Worm (Caenorhabditis elegans) whole organism, L2 larva: ENCODE measurements around the gene irld-66.

ENCODE experiments used
- C34F6.9 ChIP-seq: fragments of 150-350 bp; optimal IDR thresholded peaks from 2 replicates; lab custom pipeline; 2014; ENCODE audit warnings: missing biosample characterization, missing genetic modification characterization
- F13H6.1 ChIP-seq: sonication (generic microtip); optimal IDR thresholded peaks from 2 replicates; lab custom pipeline; 2016; ENCODE audit warnings: missing genetic modification characterization, missing compliant biosample characterization
- R02D3.7 ChIP-seq: fragments of 150-350 bp; optimal IDR thresholded peaks from 2 replicates; lab custom pipeline; 2014; ENCODE audit warnings: missing biosample characterization, missing genetic modification characterization
- Y55F3AM.14 ChIP-seq: fragments of 200-800 bp; sonication (Bioruptor generic); optimal IDR thresholded peaks from 2 replicates; lab custom pipeline; 2018; ENCODE audit warnings: mild to moderate bottlenecking, missing genetic modification characterization, missing compliant biosample characterization
- ZK546.5 ChIP-seq: sonication (generic microtip); optimal IDR thresholded peaks from 2 replicates; lab custom pipeline; 2017; ENCODE audit warnings: missing biosample characterization, missing genetic modification characterization
- alr-1 ChIP-seq: fragments of 150-350 bp; optimal IDR thresholded peaks from 2 replicates; lab custom pipeline; 2014; ENCODE audit warnings: missing biosample characterization, missing genetic modification characterization
- aly-2 ChIP-seq: fragments of 150-350 bp; optimal IDR thresholded peaks from 2 replicates; lab custom pipeline; 2014; ENCODE audit warnings: missing biosample characterization, missing genetic modification characterization
- ama-1 ChIP-seq: fragments of 150-350 bp; optimal IDR thresholded peaks from 2 replicates; lab custom pipeline; 2018; ENCODE audit warnings: inconsistent platforms
- blmp-1 ChIP-seq: sonication (generic microtip); optimal IDR thresholded peaks from 2 replicates; lab custom pipeline; 2017; ENCODE audit warnings: missing genetic modification characterization, mild to moderate bottlenecking, missing compliant biosample characterization, antibody characterized with exemption, moderate library complexity; ENCODE audit not compliant: insufficient read depth
- ceh-16 ChIP-seq: fragments of 150-350 bp; optimal IDR thresholded peaks from 2 replicates; lab custom pipeline; 2014; ENCODE audit warnings: missing biosample characterization, missing genetic modification characterization
- ceh-82 ChIP-seq: fragments of 150-350 bp; optimal IDR thresholded peaks from 2 replicates; lab custom pipeline; 2014; ENCODE audit warnings: missing biosample characterization, missing genetic modification characterization
- crh-2 ChIP-seq: sonication (generic microtip); optimal IDR thresholded peaks from 2 replicates; lab custom pipeline; 2017; ENCODE audit warnings: missing biosample characterization, missing genetic modification characterization
- dmd-4 ChIP-seq: sonication (generic microtip); optimal IDR thresholded peaks from 2 replicates; lab custom pipeline; 2017; ENCODE audit warnings: missing biosample characterization, missing genetic modification characterization
- egl-27 ChIP-seq: sonication (generic microtip); optimal IDR thresholded peaks from 3 replicates; lab custom pipeline; 2017; ENCODE audit warnings: missing biosample characterization, missing genetic modification reagents, missing genetic modification characterization
- elt-1 ChIP-seq: fragments of 150-350 bp; optimal IDR thresholded peaks from 2 replicates; lab custom pipeline; 2014; ENCODE audit warnings: missing biosample characterization, missing genetic modification characterization
- fos-1 ChIP-seq: fragments of 150-350 bp; optimal IDR thresholded peaks from 2 replicates; lab custom pipeline; 2014; ENCODE audit warnings: missing biosample characterization, missing genetic modification characterization
- gmeb-1 ChIP-seq: fragments of 150-350 bp; optimal IDR thresholded peaks from 2 replicates; lab custom pipeline; 2014; ENCODE audit warnings: missing biosample characterization, missing genetic modification characterization
- lin-11 ChIP-seq: fragments of 150-350 bp; sonication (generic microtip); optimal IDR thresholded peaks from 2 replicates; lab custom pipeline; 2014; ENCODE audit warnings: missing biosample characterization, missing genetic modification characterization, inconsistent platforms, mixed read lengths
- lin-13 ChIP-seq: fragments of 150-350 bp; optimal IDR thresholded peaks from 2 replicates; lab custom pipeline; 2014; ENCODE audit warnings: missing biosample characterization, missing genetic modification reagents, missing genetic modification characterization
- lin-39 ChIP-seq: fragments of 150-350 bp; optimal IDR thresholded peaks from 2 replicates; lab custom pipeline; 2014; ENCODE audit warnings: missing biosample characterization, missing genetic modification reagents, missing genetic modification characterization
- lsy-2 ChIP-seq, 2 experiments: fragments of 150-350 bp in 1 of 2; sonication (generic microtip) in 1 of 2; optimal IDR thresholded peaks; 2 replicates each; lab custom pipeline; 2014 to 2017; ENCODE audit warnings: missing biosample characterization in 2 of 2, missing genetic modification characterization in 2 of 2
- mab-5 ChIP-seq: fragments of 150-350 bp; optimal IDR thresholded peaks from 2 replicates; lab custom pipeline; 2014; ENCODE audit warnings: missing biosample characterization, missing genetic modification characterization
- mbf-1 ChIP-seq: sonication (generic microtip); optimal IDR thresholded peaks from 2 replicates; lab custom pipeline; 2017; ENCODE audit warnings: missing biosample characterization, missing genetic modification characterization
- mdl-1 ChIP-seq, 2 experiments: fragments of 150-350 bp in 1 of 2; sonication (generic microtip) in 1 of 2; optimal IDR thresholded peaks; 2 replicates each; lab custom pipeline; 2017; ENCODE audit warnings: missing biosample characterization in 2 of 2, missing genetic modification characterization in 2 of 2
- nhr-11 ChIP-seq: fragments of 150-350 bp; optimal IDR thresholded peaks from 2 replicates; lab custom pipeline; 2014; ENCODE audit warnings: missing biosample characterization, missing genetic modification characterization
- nhr-12 ChIP-seq: fragments of 150-350 bp; optimal IDR thresholded peaks from 2 replicates; lab custom pipeline; 2014; ENCODE audit warnings: missing biosample characterization, missing genetic modification characterization
- nhr-129 ChIP-seq: fragments of 150-350 bp; optimal IDR thresholded peaks from 2 replicates; lab custom pipeline; 2014; ENCODE audit warnings: missing biosample characterization, missing genetic modification characterization
- nhr-21 ChIP-seq: fragments of 150-350 bp; optimal IDR thresholded peaks from 2 replicates; lab custom pipeline; 2014; ENCODE audit warnings: missing biosample characterization, missing genetic modification characterization
- nhr-23 ChIP-seq: fragments of 150-350 bp; optimal IDR thresholded peaks from 2 replicates; lab custom pipeline; 2014; ENCODE audit warnings: missing biosample characterization, missing genetic modification reagents, missing genetic modification characterization
- nhr-237 ChIP-seq: fragments of 150-350 bp; optimal IDR thresholded peaks from 2 replicates; lab custom pipeline; 2014; ENCODE audit warnings: missing biosample characterization, missing genetic modification characterization
- nhr-25 ChIP-seq: fragments of 150-350 bp; sonication (generic microtip); optimal IDR thresholded peaks from 3 replicates; lab custom pipeline; 2014; ENCODE audit warnings: missing biosample characterization, missing genetic modification characterization
- nhr-6 ChIP-seq: fragments of 150-350 bp; optimal IDR thresholded peaks from 2 replicates; lab custom pipeline; 2014; ENCODE audit warnings: missing biosample characterization, missing genetic modification characterization
- nhr-77 ChIP-seq: fragments of 150-350 bp; optimal IDR thresholded peaks from 2 replicates; lab custom pipeline; 2014; ENCODE audit warnings: missing biosample characterization, missing genetic modification characterization
- peb-1 ChIP-seq: fragments of 150-350 bp; optimal IDR thresholded peaks from 2 replicates; lab custom pipeline; 2014; ENCODE audit warnings: missing biosample characterization, missing genetic modification characterization
- sma-3 ChIP-seq: sonication (generic microtip); optimal IDR thresholded peaks from 2 replicates; lab custom pipeline; 2016; ENCODE audit warnings: missing genetic modification reagents, missing genetic modification characterization, missing compliant biosample characterization
- sma-9 ChIP-seq, 2 experiments: fragments of 150-350 bp in 1 of 2; sonication (generic microtip) in 1 of 2; optimal IDR thresholded peaks; 2 replicates each; lab custom pipeline; 2014 to 2016; ENCODE audit warnings: missing genetic modification characterization in 2 of 2, mild to moderate bottlenecking in 1 of 2, missing biosample characterization in 1 of 2, missing compliant biosample characterization in 1 of 2, missing genetic modification reagents in 1 of 2, moderate library complexity in 1 of 2
- snpc-4 ChIP-seq: fragments of 150-350 bp; optimal IDR thresholded peaks from 2 replicates; lab custom pipeline; 2014; ENCODE audit warnings: missing biosample characterization, missing genetic modification characterization
- unc-39 ChIP-seq: fragments of 150-350 bp; optimal IDR thresholded peaks from 2 replicates; lab custom pipeline; 2014; ENCODE audit warnings: missing biosample characterization, missing genetic modification characterization
- unc-55 ChIP-seq: fragments of 150-350 bp; sonication (generic microtip); optimal IDR thresholded peaks from 3 replicates; lab custom pipeline; 2014; ENCODE audit warnings: missing biosample characterization, missing genetic modification reagents, missing genetic modification characterization
- unc-62 ChIP-seq: fragments of 150-350 bp; optimal IDR thresholded peaks from 2 replicates; lab custom pipeline; 2014; ENCODE audit warnings: missing biosample characterization, missing genetic modification reagents, missing genetic modification characterization
- zag-1 ChIP-seq: fragments of 150-350 bp; optimal IDR thresholded peaks from 2 replicates; lab custom pipeline; 2014; ENCODE audit warnings: missing biosample characterization, missing genetic modification characterization
- ztf-11 ChIP-seq: sonication (generic microtip); optimal IDR thresholded peaks from 2 replicates; lab custom pipeline; 2017; ENCODE audit warnings: missing biosample characterization, missing genetic modification characterization
- ztf-4 ChIP-seq: fragments of 150-350 bp; optimal IDR thresholded peaks from 2 replicates; lab custom pipeline; 2014; ENCODE audit warnings: missing biosample characterization, missing genetic modification characterization

irld-66 gene

DNA sequence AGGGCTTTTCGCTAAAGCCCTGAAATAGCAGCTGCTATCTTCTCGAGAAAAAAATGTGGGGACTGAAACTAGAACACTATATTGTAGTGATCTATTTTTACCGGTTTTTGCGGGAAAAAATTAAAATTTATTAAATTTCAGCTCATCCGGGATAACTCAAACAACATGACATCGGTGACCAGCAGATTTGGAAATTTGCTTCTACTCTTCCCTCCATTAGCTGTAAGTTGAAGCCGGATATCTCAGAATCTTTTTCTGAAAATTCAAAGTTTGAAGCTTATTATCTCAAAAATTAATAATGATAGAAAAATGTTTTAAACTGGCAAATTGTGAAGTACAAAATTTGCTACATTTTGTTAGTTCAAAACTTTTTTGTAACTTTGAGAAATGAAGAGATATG is 43.7 kb upstream of the irld-66 start:
- TF ChIP-seq peb-1 (tag; lab: Kevin White, UChicago) (no peak), nhr-21 (tag; lab: Kevin White, UChicago) (no peak), gmeb-1 (tag; lab: Kevin White, UChicago) (no peak), aly-2 (tag; lab: Kevin White, UChicago) (no peak), nhr-11 (tag; lab: Kevin White, UChicago) (no peak), R02D3.7 (tag; lab: Kevin White, UChicago) (no peak), lin-11 (tag; lab: Kevin White, UChicago) (no peak), unc-55 (GFP tag; lab: Kevin White, UChicago) (no peak), ceh-82 (tag; lab: Kevin White, UChicago) (no peak), ama-1 (lab: Kevin White, UChicago) (no peak), lin-39 (tag; lab: Kevin White, UChicago) (no peak)

DNA sequence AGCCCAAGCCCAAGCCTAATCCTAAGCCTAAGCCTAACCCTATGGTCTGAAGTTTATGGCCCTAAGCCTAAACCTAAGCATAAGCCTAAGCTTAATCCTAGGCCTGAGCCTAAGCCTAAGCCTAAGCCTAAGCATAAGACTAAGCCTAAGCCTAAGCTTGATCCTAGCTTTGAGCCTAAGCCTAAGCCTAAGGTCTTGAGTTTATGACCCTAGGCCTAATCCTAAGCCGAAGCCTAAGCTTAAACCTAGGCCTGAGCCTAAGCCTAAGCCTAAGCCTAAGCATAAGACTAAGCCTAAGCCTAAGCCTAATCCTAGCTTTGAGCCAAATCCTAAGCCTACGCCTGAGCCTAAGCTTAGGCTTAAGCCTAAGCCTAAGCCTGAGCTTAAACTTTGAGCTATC is 38.4 kb upstream of the irld-66 start:
- TF ChIP-seq R02D3.7 (tag; lab: Kevin White, UChicago) (no peak), lsy-2 (tag; optimal IDR thresholded peaks at IDR 0.05; lab: Kevin White, UChicago) (no peak), ztf-11 (tag; lab: Kevin White, UChicago) (no peak), dmd-4 (tag; lab: Kevin White, UChicago) (no peak), unc-62 (no peak), unc-55 (GFP tag; lab: Kevin White, UChicago) (no peak), mab-5 (no peak), mdl-1 (tag; optimal IDR thresholded peaks at IDR 0.05; lab: Kevin White, UChicago) (no peak), gmeb-1 (tag; lab: Kevin White, UChicago) (no peak), alr-1 (no peak), ZK546.5 (tag; lab: Kevin White, UChicago) (no peak), nhr-25 (no peak), sma-3 (GFP tag; lab: Kevin White, UChicago) (no peak), C34F6.9 (tag; lab: Kevin White, UChicago) (no peak), zag-1 (tag; lab: Kevin White, UChicago) (no peak), fos-1 (tag; lab: Kevin White, UChicago) (no peak), elt-1 (no peak), unc-39 (tag; lab: Kevin White, UChicago) (no peak), lin-13 (GFP tag; lab: Kevin White, UChicago) (no peak), nhr-12 (tag; lab: Kevin White, UChicago) (no peak)

DNA sequence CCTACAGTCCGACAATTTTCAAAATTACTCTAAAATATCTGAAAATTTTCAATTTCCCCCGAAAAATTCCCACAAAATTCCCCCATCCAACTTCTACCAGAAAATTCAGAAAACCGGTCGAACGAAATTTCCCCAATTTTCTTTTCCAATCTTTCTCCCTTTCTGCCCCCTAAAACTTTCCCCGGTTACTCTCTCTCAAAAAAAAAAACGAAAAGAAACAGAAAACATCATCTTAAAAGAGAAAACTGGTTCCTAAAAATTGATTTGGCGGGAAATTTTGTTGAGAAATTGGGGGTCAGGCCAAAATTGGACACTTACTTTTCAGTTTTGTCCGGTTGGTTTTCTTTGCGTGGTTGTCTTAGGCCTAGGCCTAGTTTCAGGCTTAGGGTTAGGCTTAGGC is 37.0 kb upstream of the irld-66 start:
- TF ChIP-seq nhr-6 (tag; lab: Kevin White, UChicago) (no peak), blmp-1 (tag; lab: Kevin White, UChicago) (peak; percentile 75)

DNA sequence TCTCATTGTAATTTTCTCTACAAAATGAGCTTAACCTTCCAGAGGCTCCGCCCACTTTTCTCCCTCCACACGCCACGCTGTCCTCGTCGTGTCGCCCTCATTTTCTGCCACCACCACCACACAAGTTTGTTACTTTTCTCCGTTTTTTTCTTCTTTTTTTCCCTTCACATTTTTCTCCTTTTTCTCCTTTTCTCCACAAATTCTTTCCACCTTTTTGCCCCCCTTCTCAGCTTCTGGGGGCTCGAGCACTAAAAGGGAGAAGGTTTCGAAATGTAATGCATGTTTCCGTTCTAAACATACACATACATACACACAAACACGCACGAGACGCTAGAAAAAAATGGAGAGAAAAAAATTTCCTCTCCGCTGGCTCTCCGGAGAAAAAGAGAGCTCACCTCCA is 36.0 kb upstream of the irld-66 start, which contains the start of gene nhr-88:
nhr-88 (plus strand) TSS at position 43 of the 400 bp plus-strand sequence.
- TF ChIP-seq C34F6.9 (tag; lab: Kevin White, UChicago) = peak; percentile 4
- TF ChIP-seq lin-13 (GFP tag; lab: Kevin White, UChicago) = no peak
- TF ChIP-seq unc-62 = no peak
- TF ChIP-seq ztf-11 (tag; lab: Kevin White, UChicago) = no peak
- no peak for TF ChIP-seq peb-1 (tag; lab: Kevin White, UChicago)
- TF ChIP-seq nhr-77 (tag; lab: Kevin White, UChicago) = no peak
- no peak for TF ChIP-seq mab-5
- TF ChIP-seq F13H6.1 = peak; percentile 11
- peak; percentile 19 for TF ChIP-seq nhr-129 (tag; lab: Kevin White, UChicago)
- TF ChIP-seq aly-2 (tag; lab: Kevin White, UChicago) = no peak
- TF ChIP-seq egl-27 (tag; lab: Kevin White, UChicago) = peak; percentile 11
- no peak for TF ChIP-seq nhr-25
- TF ChIP-seq ceh-82 (tag; lab: Kevin White, UChicago) = no peak
- peak; percentile 72 for TF ChIP-seq ama-1 (lab: Kevin White, UChicago)
- peak; percentile 27 for TF ChIP-seq crh-2 (tag; lab: Kevin White, UChicago)
- no peak for TF ChIP-seq nhr-11 (tag; lab: Kevin White, UChicago)
- peak in 1 of 2 experiments; percentile 37 for TF ChIP-seq lsy-2 (tag; optimal IDR thresholded peaks at IDR 0.05; lab: Kevin White, UChicago)
- peak; percentile 56 for TF ChIP-seq zag-1 (tag; lab: Kevin White, UChicago)
- TF ChIP-seq nhr-237 = no peak
- no peak for TF ChIP-seq nhr-23 (tag; lab: Kevin White, UChicago)
- peak; percentile 36 for TF ChIP-seq unc-55 (GFP tag; lab: Kevin White, UChicago)
- TF ChIP-seq sma-9 (GFP tag; optimal IDR thresholded peaks at IDR 0.05; lab: Kevin White, UChicago) = peak; percentile 31
- TF ChIP-seq sma-9 (tag; optimal IDR thresholded peaks at IDR 0.05; lab: Kevin White, UChicago) = no peak
- TF ChIP-seq snpc-4 (tag; lab: Kevin White, UChicago) = no peak
- no peak for TF ChIP-seq lin-39 (tag; lab: Kevin White, UChicago)
- no peak for TF ChIP-seq nhr-12 (tag; lab: Kevin White, UChicago)
- no peak for TF ChIP-seq mbf-1 (tag; lab: Kevin White, UChicago)
- no peak for TF ChIP-seq elt-1
- peak; percentile 13 for TF ChIP-seq Y55F3AM.14
- no peak for TF ChIP-seq nhr-6 (tag; lab: Kevin White, UChicago)
- no peak for TF ChIP-seq R02D3.7 (tag; lab: Kevin White, UChicago)
- no peak for TF ChIP-seq ztf-4 (tag; lab: Kevin White, UChicago)
- no peak for TF ChIP-seq blmp-1 (tag; lab: Kevin White, UChicago)
- TF ChIP-seq ceh-16 (tag; lab: Kevin White, UChicago) = no peak
- no peak for TF ChIP-seq dmd-4 (tag; lab: Kevin White, UChicago)
- TF ChIP-seq lin-11 (tag; lab: Kevin White, UChicago) = peak; percentile 53
- peak in 1 of 2 experiments; percentile 35 for TF ChIP-seq mdl-1 (tag; optimal IDR thresholded peaks at IDR 0.05; lab: Kevin White, UChicago)
- TF ChIP-seq, all 48 proteins: peak for 13
